Worm (Caenorhabditis elegans) whole organism, L2 larva: ENCODE measurements around the gene T19H12.2.

Experiments
- C34F6.9 ChIP-seq: fragments of 150-350 bp; optimal IDR thresholded peaks from 2 replicates; lab custom pipeline; 2014; ENCODE audit warnings: missing biosample characterization, missing genetic modification characterization
- F13H6.1 ChIP-seq: sonication (generic microtip); optimal IDR thresholded peaks from 2 replicates; lab custom pipeline; 2016; ENCODE audit warnings: missing genetic modification characterization, missing compliant biosample characterization
- R02D3.7 ChIP-seq: fragments of 150-350 bp; optimal IDR thresholded peaks from 2 replicates; lab custom pipeline; 2014; ENCODE audit warnings: missing biosample characterization, missing genetic modification characterization
- Y55F3AM.14 ChIP-seq: fragments of 200-800 bp; sonication (Bioruptor generic); optimal IDR thresholded peaks from 2 replicates; lab custom pipeline; 2018; ENCODE audit warnings: mild to moderate bottlenecking, missing genetic modification characterization, missing compliant biosample characterization
- ZK546.5 ChIP-seq: sonication (generic microtip); optimal IDR thresholded peaks from 2 replicates; lab custom pipeline; 2017; ENCODE audit warnings: missing biosample characterization, missing genetic modification characterization
- alr-1 ChIP-seq: fragments of 150-350 bp; optimal IDR thresholded peaks from 2 replicates; lab custom pipeline; 2014; ENCODE audit warnings: missing biosample characterization, missing genetic modification characterization
- aly-2 ChIP-seq: fragments of 150-350 bp; optimal IDR thresholded peaks from 2 replicates; lab custom pipeline; 2014; ENCODE audit warnings: missing biosample characterization, missing genetic modification characterization
- ama-1 ChIP-seq: fragments of 150-350 bp; optimal IDR thresholded peaks from 2 replicates; lab custom pipeline; 2018; ENCODE audit warnings: inconsistent platforms
- blmp-1 ChIP-seq: sonication (generic microtip); optimal IDR thresholded peaks from 2 replicates; lab custom pipeline; 2017; ENCODE audit warnings: missing genetic modification characterization, mild to moderate bottlenecking, missing compliant biosample characterization, antibody characterized with exemption, moderate library complexity; ENCODE audit not compliant: insufficient read depth
- ceh-16 ChIP-seq: fragments of 150-350 bp; optimal IDR thresholded peaks from 2 replicates; lab custom pipeline; 2014; ENCODE audit warnings: missing biosample characterization, missing genetic modification characterization
- ceh-82 ChIP-seq: fragments of 150-350 bp; optimal IDR thresholded peaks from 2 replicates; lab custom pipeline; 2014; ENCODE audit warnings: missing biosample characterization, missing genetic modification characterization
- crh-2 ChIP-seq: sonication (generic microtip); optimal IDR thresholded peaks from 2 replicates; lab custom pipeline; 2017; ENCODE audit warnings: missing biosample characterization, missing genetic modification characterization
- dmd-4 ChIP-seq: sonication (generic microtip); optimal IDR thresholded peaks from 2 replicates; lab custom pipeline; 2017; ENCODE audit warnings: missing biosample characterization, missing genetic modification characterization
- egl-27 ChIP-seq: sonication (generic microtip); optimal IDR thresholded peaks from 3 replicates; lab custom pipeline; 2017; ENCODE audit warnings: missing biosample characterization, missing genetic modification reagents, missing genetic modification characterization
- elt-1 ChIP-seq: fragments of 150-350 bp; optimal IDR thresholded peaks from 2 replicates; lab custom pipeline; 2014; ENCODE audit warnings: missing biosample characterization, missing genetic modification characterization
- fos-1 ChIP-seq: fragments of 150-350 bp; optimal IDR thresholded peaks from 2 replicates; lab custom pipeline; 2014; ENCODE audit warnings: missing biosample characterization, missing genetic modification characterization
- lin-11 ChIP-seq: fragments of 150-350 bp; sonication (generic microtip); optimal IDR thresholded peaks from 2 replicates; lab custom pipeline; 2014; ENCODE audit warnings: missing biosample characterization, missing genetic modification characterization, inconsistent platforms, mixed read lengths
- lin-13 ChIP-seq: fragments of 150-350 bp; optimal IDR thresholded peaks from 2 replicates; lab custom pipeline; 2014; ENCODE audit warnings: missing biosample characterization, missing genetic modification reagents, missing genetic modification characterization
- lin-39 ChIP-seq: fragments of 150-350 bp; optimal IDR thresholded peaks from 2 replicates; lab custom pipeline; 2014; ENCODE audit warnings: missing biosample characterization, missing genetic modification reagents, missing genetic modification characterization
- lsy-2 ChIP-seq, 2 experiments: fragments of 150-350 bp in 1 of 2; sonication (generic microtip) in 1 of 2; optimal IDR thresholded peaks; 2 replicates each; lab custom pipeline; 2014 to 2017; ENCODE audit warnings: missing biosample characterization in 2 of 2, missing genetic modification characterization in 2 of 2
- mbf-1 ChIP-seq: sonication (generic microtip); optimal IDR thresholded peaks from 2 replicates; lab custom pipeline; 2017; ENCODE audit warnings: missing biosample characterization, missing genetic modification characterization
- nhr-10 ChIP-seq: sonication (generic microtip); optimal IDR thresholded peaks from 2 replicates; lab custom pipeline; 2017; ENCODE audit warnings: missing biosample characterization, missing genetic modification characterization
- nhr-11 ChIP-seq: fragments of 150-350 bp; optimal IDR thresholded peaks from 2 replicates; lab custom pipeline; 2014; ENCODE audit warnings: missing biosample characterization, missing genetic modification characterization
- nhr-12 ChIP-seq: fragments of 150-350 bp; optimal IDR thresholded peaks from 2 replicates; lab custom pipeline; 2014; ENCODE audit warnings: missing biosample characterization, missing genetic modification characterization
- nhr-129 ChIP-seq: fragments of 150-350 bp; optimal IDR thresholded peaks from 2 replicates; lab custom pipeline; 2014; ENCODE audit warnings: missing biosample characterization, missing genetic modification characterization
- nhr-21 ChIP-seq: fragments of 150-350 bp; optimal IDR thresholded peaks from 2 replicates; lab custom pipeline; 2014; ENCODE audit warnings: missing biosample characterization, missing genetic modification characterization
- nhr-23 ChIP-seq: fragments of 150-350 bp; optimal IDR thresholded peaks from 2 replicates; lab custom pipeline; 2014; ENCODE audit warnings: missing biosample characterization, missing genetic modification reagents, missing genetic modification characterization
- nhr-237 ChIP-seq: fragments of 150-350 bp; optimal IDR thresholded peaks from 2 replicates; lab custom pipeline; 2014; ENCODE audit warnings: missing biosample characterization, missing genetic modification characterization
- nhr-25 ChIP-seq: fragments of 150-350 bp; sonication (generic microtip); optimal IDR thresholded peaks from 3 replicates; lab custom pipeline; 2014; ENCODE audit warnings: missing biosample characterization, missing genetic modification characterization
- nhr-77 ChIP-seq: fragments of 150-350 bp; optimal IDR thresholded peaks from 2 replicates; lab custom pipeline; 2014; ENCODE audit warnings: missing biosample characterization, missing genetic modification characterization
- peb-1 ChIP-seq: fragments of 150-350 bp; optimal IDR thresholded peaks from 2 replicates; lab custom pipeline; 2014; ENCODE audit warnings: missing biosample characterization, missing genetic modification characterization
- sem-4 ChIP-seq: fragments of 150-350 bp; optimal IDR thresholded peaks from 2 replicates; lab custom pipeline; 2014; ENCODE audit warnings: missing biosample characterization, missing genetic modification reagents, missing genetic modification characterization
- skn-1 ChIP-seq: sonication (generic microtip); optimal IDR thresholded peaks from 2 replicates; lab custom pipeline; 2017; ENCODE audit warnings: missing biosample characterization, missing genetic modification characterization
- sma-3 ChIP-seq: sonication (generic microtip); optimal IDR thresholded peaks from 2 replicates; lab custom pipeline; 2016; ENCODE audit warnings: missing genetic modification reagents, missing genetic modification characterization, missing compliant biosample characterization
- sma-9 ChIP-seq, 2 experiments: fragments of 150-350 bp in 1 of 2; sonication (generic microtip) in 1 of 2; optimal IDR thresholded peaks; 2 replicates each; lab custom pipeline; 2014 to 2016; ENCODE audit warnings: missing genetic modification characterization in 2 of 2, mild to moderate bottlenecking in 1 of 2, missing biosample characterization in 1 of 2, missing compliant biosample characterization in 1 of 2, missing genetic modification reagents in 1 of 2, moderate library complexity in 1 of 2
- snpc-4 ChIP-seq: fragments of 150-350 bp; optimal IDR thresholded peaks from 2 replicates; lab custom pipeline; 2014; ENCODE audit warnings: missing biosample characterization, missing genetic modification characterization
- unc-39 ChIP-seq: fragments of 150-350 bp; optimal IDR thresholded peaks from 2 replicates; lab custom pipeline; 2014; ENCODE audit warnings: missing biosample characterization, missing genetic modification characterization
- unc-55 ChIP-seq: fragments of 150-350 bp; sonication (generic microtip); optimal IDR thresholded peaks from 3 replicates; lab custom pipeline; 2014; ENCODE audit warnings: missing biosample characterization, missing genetic modification reagents, missing genetic modification characterization
- unc-62 ChIP-seq: fragments of 150-350 bp; optimal IDR thresholded peaks from 2 replicates; lab custom pipeline; 2014; ENCODE audit warnings: missing biosample characterization, missing genetic modification reagents, missing genetic modification characterization
- zag-1 ChIP-seq: fragments of 150-350 bp; optimal IDR thresholded peaks from 2 replicates; lab custom pipeline; 2014; ENCODE audit warnings: missing biosample characterization, missing genetic modification characterization
- ztf-11 ChIP-seq: sonication (generic microtip); optimal IDR thresholded peaks from 2 replicates; lab custom pipeline; 2017; ENCODE audit warnings: missing biosample characterization, missing genetic modification characterization
- ztf-4 ChIP-seq: fragments of 150-350 bp; optimal IDR thresholded peaks from 2 replicates; lab custom pipeline; 2014; ENCODE audit warnings: missing biosample characterization, missing genetic modification characterization

The T19H12.2 gene

DNA sequence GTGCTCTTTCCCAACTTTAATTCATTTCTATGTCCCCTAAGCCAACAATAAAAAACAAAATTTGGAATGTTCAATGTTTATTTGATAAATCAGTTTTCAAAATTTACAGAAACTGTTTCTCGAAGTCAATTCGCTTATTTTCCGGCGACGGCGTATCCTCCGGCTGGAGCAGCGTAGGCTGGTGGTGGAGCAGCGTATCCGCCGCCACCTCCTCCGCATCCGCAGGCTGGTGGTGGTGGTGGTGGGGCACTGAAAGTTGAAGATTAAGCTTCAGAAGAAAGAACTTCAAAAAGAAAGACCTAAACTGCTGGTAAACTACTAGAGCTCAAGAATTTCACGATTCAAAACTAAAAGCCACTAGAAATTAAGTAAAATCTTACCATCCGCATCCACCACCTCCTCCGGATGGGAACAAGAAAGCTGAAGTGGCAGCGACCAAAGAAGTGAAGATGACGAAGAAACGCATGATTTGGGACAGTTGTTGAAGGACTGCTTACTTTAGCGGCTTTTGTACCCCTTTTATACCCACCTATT, 27.9 kb downstream of the T19H12.2 start, which contains the start of gene C02E7.7:
Gene C02E7.7 (minus strand): TSS at position 484 of the 534 bp plus-strand sequence.
- TF ChIP-seq ama-1 (no peak), unc-55 (no peak), nhr-21 (tag; lab: Kevin White, UChicago) (no peak), lsy-2 (tag; optimal IDR thresholded peaks at IDR 0.05; lab: Kevin White, UChicago) (no peak), fos-1 (tag; lab: Kevin White, UChicago) (no peak), nhr-11 (tag; lab: Kevin White, UChicago) (no peak), lin-39 (tag; lab: Kevin White, UChicago) (no peak), alr-1 (tag; lab: Kevin White, UChicago) (no peak), crh-2 (tag; lab: Kevin White, UChicago) (no peak), ceh-16 (tag; lab: Kevin White, UChicago) (no peak), sma-3 (GFP tag; lab: Kevin White, UChicago) (no peak), nhr-23 (tag; lab: Kevin White, UChicago) (no peak), mbf-1 (tag; lab: Kevin White, UChicago) (no peak), zag-1 (tag; lab: Kevin White, UChicago) (no peak), aly-2 (tag; lab: Kevin White, UChicago) (no peak), unc-39 (no peak)

DNA sequence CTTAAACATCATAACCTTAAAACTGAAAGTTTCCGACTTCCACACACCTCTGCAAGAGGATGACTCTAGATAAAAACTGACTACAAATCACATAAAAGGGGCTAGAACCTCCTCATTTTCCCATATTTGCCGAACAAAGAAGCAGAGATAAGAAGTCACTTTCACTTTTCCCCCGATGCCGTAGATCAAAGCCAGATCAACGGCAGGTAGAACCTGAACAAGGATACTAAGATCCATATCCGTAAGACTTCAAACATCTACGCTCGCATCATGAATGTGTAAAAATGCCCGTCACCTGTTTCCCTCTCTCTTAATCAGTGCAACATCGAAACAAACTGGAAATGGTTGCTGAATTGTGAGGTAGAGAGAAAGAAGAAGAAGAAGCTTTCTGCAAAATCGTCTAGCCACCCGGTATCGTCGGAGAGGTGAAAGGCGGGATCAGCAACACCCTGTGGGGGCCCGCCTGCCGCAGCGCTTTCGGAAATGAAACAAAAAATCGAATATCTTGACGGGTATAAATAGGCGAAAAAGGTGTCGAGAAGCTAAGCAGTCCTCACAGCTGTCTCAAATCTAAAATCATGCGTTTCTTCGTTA, 28.5 kb downstream of the T19H12.2 start, which contains the start of gene C02E7.6:
Gene C02E7.6 (plus strand): TSS at position 544 of the 594 bp plus-strand sequence.
- TF ChIP-seq elt-1 (peak; percentile 18), mbf-1 (tag; lab: Kevin White, UChicago) (no peak), ztf-4 (tag; lab: Kevin White, UChicago) (no peak), lin-13 (GFP tag; lab: Kevin White, UChicago) (no peak), nhr-25 (tag; lab: Kevin White, UChicago) (peak; percentile 90), lsy-2 (tag; optimal IDR thresholded peaks at IDR 0.05; lab: Kevin White, UChicago) (no peak), F13H6.1 (tag; lab: Kevin White, UChicago) (no peak), nhr-237 (tag; lab: Kevin White, UChicago) (no peak), sma-9 (GFP tag; optimal IDR thresholded peaks at IDR 0.05; lab: Kevin White, UChicago) (peak; percentile 23), sma-9 (tag; optimal IDR thresholded peaks at IDR 0.05; lab: Kevin White, UChicago) (no peak), blmp-1 (tag; lab: Kevin White, UChicago) (peak; percentile 94), aly-2 (tag; lab: Kevin White, UChicago) (no peak), skn-1 (tag; lab: Kevin White, UChicago) (no peak), sem-4 (tag; lab: Kevin White, UChicago) (peak; percentile 76), ZK546.5 (tag; lab: Kevin White, UChicago) (no peak), R02D3.7 (tag; lab: Kevin White, UChicago) (no peak), nhr-21 (tag; lab: Kevin White, UChicago) (peak; percentile 32), ceh-16 (tag; lab: Kevin White, UChicago) (no peak), nhr-129 (no peak), zag-1 (tag; lab: Kevin White, UChicago) (no peak), C34F6.9 (tag; lab: Kevin White, UChicago) (no peak), lin-11 (tag; lab: Kevin White, UChicago) (no peak), lin-39 (tag; lab: Kevin White, UChicago) (no peak), nhr-11 (tag; lab: Kevin White, UChicago) (peak; percentile 12)

DNA sequence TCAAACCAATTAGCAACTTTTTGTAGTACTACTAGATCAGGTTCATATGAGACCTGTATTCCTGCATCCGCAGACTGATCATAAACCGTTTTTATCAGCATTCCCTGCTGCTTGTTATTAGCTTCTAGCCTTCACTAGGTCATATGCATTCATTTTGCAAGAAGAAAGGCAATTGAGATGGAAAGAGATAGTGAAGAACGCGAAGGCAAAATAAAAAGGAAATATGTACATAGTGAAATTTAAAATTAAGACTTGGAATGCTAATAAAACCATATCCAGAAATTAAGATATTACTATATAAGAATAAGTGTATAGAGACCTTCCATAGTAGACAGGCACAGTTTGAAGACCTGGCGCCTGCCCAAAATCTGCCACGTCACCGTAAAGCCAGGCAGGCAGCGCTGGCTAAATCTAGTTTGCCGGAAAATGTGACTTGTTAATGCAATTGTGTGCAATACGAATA, 30.5 kb downstream of the T19H12.2 start, which contains the start of the genes C02E7.8 and srh-23:
Gene C02E7.8 (minus strand): TSS at position 101 of the 463 bp plus-strand sequence.
Gene srh-23 (plus strand): TSS at position 413 of the 463 bp plus-strand sequence.
- TF ChIP-seq peb-1 (tag; lab: Kevin White, UChicago) = no peak
- TF ChIP-seq ceh-82 (tag; lab: Kevin White, UChicago) = no peak
- TF ChIP-seq snpc-4 (tag; lab: Kevin White, UChicago) = no peak
- no peak for TF ChIP-seq unc-62 (GFP tag; lab: Kevin White, UChicago)
- TF ChIP-seq ztf-11 (tag; lab: Kevin White, UChicago) = no peak
- no peak for TF ChIP-seq ztf-4 (tag; lab: Kevin White, UChicago)
- TF ChIP-seq nhr-21 (tag; lab: Kevin White, UChicago) = no peak
- TF ChIP-seq dmd-4 = no peak
- no peak for TF ChIP-seq F13H6.1 (tag; lab: Kevin White, UChicago)
- TF ChIP-seq nhr-12 (tag; lab: Kevin White, UChicago) = no peak
- TF ChIP-seq fos-1 (tag; lab: Kevin White, UChicago) = no peak
- no peak for TF ChIP-seq Y55F3AM.14 (GFP tag; lab: Kevin White, UChicago)
- no peak for TF ChIP-seq nhr-77 (tag; lab: Kevin White, UChicago)
- no peak for TF ChIP-seq nhr-10 (tag; lab: Kevin White, UChicago)
- TF ChIP-seq nhr-11 (tag; lab: Kevin White, UChicago) = no peak
- no peak for TF ChIP-seq C34F6.9 (tag; lab: Kevin White, UChicago)
- TF ChIP-seq ama-1 = no peak
- TF ChIP-seq crh-2 (tag; lab: Kevin White, UChicago) = no peak
- no peak for TF ChIP-seq ZK546.5 (tag; lab: Kevin White, UChicago)
- no peak for TF ChIP-seq egl-27 (tag; lab: Kevin White, UChicago)
